Worm (Caenorhabditis elegans): ENCODE data around the gene snet-1.

Gene snet-1

DNA sequence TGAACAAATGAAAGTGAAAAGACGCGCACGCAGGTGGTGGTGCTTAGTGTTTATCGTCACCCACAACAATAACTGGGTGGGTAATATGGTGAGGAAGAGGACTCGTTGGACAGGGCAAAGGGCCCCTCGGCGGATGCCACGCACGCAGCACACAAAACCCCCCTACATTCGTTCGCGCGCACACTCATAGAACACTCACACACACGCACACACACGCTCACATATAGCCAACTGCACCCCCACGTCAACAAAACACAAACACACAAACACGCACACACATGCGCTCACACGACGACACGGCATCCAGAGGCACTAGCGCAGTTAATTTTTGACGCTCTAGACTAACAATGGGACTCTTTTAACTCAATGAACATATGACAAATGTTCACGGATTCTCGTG is 25.4 kb upstream of the snet-1 start:
- peak; percentile 79 for TF ChIP-seq tbx-2 (tag; optimal IDR thresholded peaks at IDR 0.05)
- peak; percentile 33 for TF ChIP-seq C08G9.2 (tag; optimal IDR thresholded peaks at IDR 0.05)
- no peak for TF ChIP-seq sox-4 (tag; optimal IDR thresholded peaks at IDR 0.05)
- peak; percentile 32 for TF ChIP-seq ceh-22 (tag; optimal IDR thresholded peaks at IDR 0.05)
- peak; percentile 9 for TF ChIP-seq pha-2 (tag; optimal IDR thresholded peaks at IDR 0.05)
- peak; percentile 15 for TF ChIP-seq pat-9 (tag; optimal IDR thresholded peaks at IDR 0.05)
- peak; percentile 51 for TF ChIP-seq ceh-18 (tag; optimal IDR thresholded peaks at IDR 0.05)
- TF ChIP-seq lim-6 (tag; optimal IDR thresholded peaks at IDR 0.05) = no peak
- no peak for TF ChIP-seq syd-9 (tag; optimal IDR thresholded peaks at IDR 0.05)
- TF ChIP-seq nfya-1 (tag; optimal IDR thresholded peaks at IDR 0.05) = peak; percentile 56
- TF ChIP-seq ceh-31 (tag; optimal IDR thresholded peaks at IDR 0.05) = peak; percentile 72
- TF ChIP-seq zip-5 (tag; optimal IDR thresholded peaks at IDR 0.05) = no peak
- peak; percentile 50 for TF ChIP-seq ceh-19 (GFP tag; optimal IDR thresholded peaks at IDR 0.05)
- peak; percentile 28 for TF ChIP-seq elt-2 (tag; optimal IDR thresholded peaks at IDR 0.05)
- TF ChIP-seq sox-2 (GFP tag; IDR thresholded peaks at IDR 0.05) = peak; percentile 37; the same call in 1 of the 2 replicates
- TF ChIP-seq mec-3 (tag; optimal IDR thresholded peaks at IDR 0.05; ENCODE audit: borderline replicate concordance) = no peak
- peak; percentile 38 for TF ChIP-seq unc-42 (tag; optimal IDR thresholded peaks at IDR 0.05)
- TF ChIP-seq dmd-4 (tag; optimal IDR thresholded peaks at IDR 0.05; ENCODE audit: borderline replicate concordance) = peak; percentile 18
- TF ChIP-seq madf-2 (tag; optimal IDR thresholded peaks at IDR 0.05) = peak; percentile 41
- peak; percentile 79 for TF ChIP-seq ref-2 (tag; optimal IDR thresholded peaks at IDR 0.05)
- TF ChIP-seq sdc-2 (tag; optimal IDR thresholded peaks at IDR 0.05) = peak; percentile 74
- peak; percentile 39 for TF ChIP-seq rnt-1 (tag; optimal IDR thresholded peaks at IDR 0.05)
- no peak for TF ChIP-seq ceh-2 (tag; optimal IDR thresholded peaks at IDR 0.05)
- peak; percentile 55 for TF ChIP-seq unc-55 (GFP tag; optimal IDR thresholded peaks at IDR 0.05)
- TF ChIP-seq npax-4 (tag; optimal IDR thresholded peaks at IDR 0.05) = no peak
- TF ChIP-seq che-1 (tag; optimal IDR thresholded peaks at IDR 0.05) = peak; percentile 30
- TF ChIP-seq hlh-6 (tag; optimal IDR thresholded peaks at IDR 0.05) = peak; percentile 2

DNA sequence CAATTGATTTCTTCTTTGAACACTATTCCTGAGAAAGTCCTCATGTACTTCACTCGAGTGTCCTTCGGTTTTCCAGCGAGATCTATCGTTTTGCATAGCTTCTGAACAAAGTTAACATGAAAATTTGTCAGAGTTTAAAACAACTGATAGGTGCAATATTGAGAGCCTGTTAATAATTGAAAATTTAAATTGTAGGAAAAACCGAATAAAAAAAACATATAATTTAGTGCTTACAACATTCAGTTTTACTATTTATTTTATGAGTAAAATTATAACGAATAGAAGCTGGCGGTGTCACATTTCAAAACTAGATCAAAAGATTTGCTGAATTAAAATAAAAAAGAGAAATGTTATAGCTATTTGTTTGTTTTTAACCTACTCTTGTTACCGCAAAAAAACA is 24.4 kb upstream of the snet-1 start, which contains the start of gene C02F12.8:
TSS of gene C02F12.8 (minus strand) at position 101 of the 400 bp plus-strand sequence.
- TF ChIP-seq fkh-6 (tag; optimal IDR thresholded peaks at IDR 0.05) = no peak
- no peak for TF ChIP-seq nhr-11 (tag; optimal IDR thresholded peaks at IDR 0.05)
- no peak for TF ChIP-seq syd-9 (tag; optimal IDR thresholded peaks at IDR 0.05)
- no peak for TF ChIP-seq C38D4.7 (GFP tag; optimal IDR thresholded peaks at IDR 0.05)
- no peak for TF ChIP-seq ceh-14 (tag; optimal IDR thresholded peaks at IDR 0.05)
- TF ChIP-seq elt-2 (tag; optimal IDR thresholded peaks at IDR 0.05) = no peak
- no peak for TF ChIP-seq sox-4 (tag; optimal IDR thresholded peaks at IDR 0.05)
- TF ChIP-seq T23F11.4 (GFP tag; optimal IDR thresholded peaks at IDR 0.05) = no peak
- no peak for TF ChIP-seq fkh-10 (GFP tag; optimal IDR thresholded peaks at IDR 0.05)
- no peak for TF ChIP-seq ceh-34 (tag; optimal IDR thresholded peaks at IDR 0.05)
- no peak for TF ChIP-seq ceh-18 (tag; optimal IDR thresholded peaks at IDR 0.05)
- TF ChIP-seq unc-42 (tag; optimal IDR thresholded peaks at IDR 0.05) = no peak

DNA sequence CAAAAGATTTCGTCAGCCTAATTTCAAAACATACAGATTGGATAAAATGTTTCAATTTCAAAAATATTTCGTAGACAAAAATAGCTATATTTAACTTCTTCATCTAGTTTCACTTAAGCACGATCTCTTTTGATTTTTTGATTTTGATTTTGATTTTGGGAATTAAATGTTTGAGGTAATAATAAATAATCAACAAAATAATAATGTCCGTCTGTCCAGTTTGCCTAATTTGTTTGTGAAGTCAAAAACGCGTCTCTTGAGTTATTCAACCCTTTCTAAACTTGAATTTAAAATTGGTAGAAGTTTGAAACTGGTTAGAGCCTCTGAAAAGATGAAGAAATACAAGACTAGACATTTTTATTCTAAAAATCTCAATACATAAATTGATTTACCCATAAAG is 21.1 kb upstream of the snet-1 start:
- TF ChIP-seq fax-1 (tag; optimal IDR thresholded peaks at IDR 0.05) = no peak
- no peak for TF ChIP-seq sox-2 (GFP tag; IDR thresholded peaks at IDR 0.05)
- TF ChIP-seq ceh-34 (tag; optimal IDR thresholded peaks at IDR 0.05) = no peak
- no peak for TF ChIP-seq fkh-10 (GFP tag; optimal IDR thresholded peaks at IDR 0.05)
- TF ChIP-seq ceh-18 (tag; optimal IDR thresholded peaks at IDR 0.05) = no peak
- no peak for TF ChIP-seq eyg-1 (tag; optimal IDR thresholded peaks at IDR 0.05)
- no peak for TF ChIP-seq C38D4.7 (GFP tag; optimal IDR thresholded peaks at IDR 0.05)
- TF ChIP-seq zip-5 (tag; optimal IDR thresholded peaks at IDR 0.05) = no peak
- no peak for TF ChIP-seq odd-2 (tag; optimal IDR thresholded peaks at IDR 0.05)
- TF ChIP-seq pag-3 (tag; optimal IDR thresholded peaks at IDR 0.05; ENCODE audit: borderline replicate concordance) = no peak
- TF ChIP-seq ceh-14 (tag; optimal IDR thresholded peaks at IDR 0.05) = no peak
- TF ChIP-seq unc-86 (tag; optimal IDR thresholded peaks at IDR 0.05) = no peak
- TF ChIP-seq gmeb-2 (tag; optimal IDR thresholded peaks at IDR 0.05) = no peak
- no peak for TF ChIP-seq syd-9 (tag; optimal IDR thresholded peaks at IDR 0.05)

Data from whole organism, late embryonic.